Fruit fly (Drosophila melanogaster) whole organism, embryonic: ENCODE results near the gene CG13947.

Experiments used
- Awh ChIP-seq: fragments of 200-800 bp; sonication (Bioruptor generic); IDR thresholded peaks from 2 replicates; pipeline ENCODE4, ENCODE4 v1.3.6; 2022; ENCODE audit warnings: missing biosample characterization, missing genetic modification characterization
- C15 ChIP-seq: fragments of 200-800 bp; sonication (Bioruptor generic); IDR thresholded peaks from 3 replicates; pipeline ENCODE4 v1.3.6; 2022; ENCODE audit warnings: missing biosample characterization, missing genetic modification characterization
- CG13123 ChIP-seq: fragments of 200-800 bp; sonication (Bioruptor generic); optimal IDR thresholded peaks from 2 replicates; lab custom pipeline; 2016; ENCODE audit warnings: missing biosample characterization, missing genetic modification characterization
- CG15269 ChIP-seq: fragments of 200-800 bp; sonication (Bioruptor generic); optimal IDR thresholded peaks from 2 replicates; lab custom pipeline; 2018; ENCODE audit warnings: missing biosample characterization, mild to moderate bottlenecking, missing genetic modification characterization, moderate library complexity
- CG16813 ChIP-seq: fragments of 200-800 bp; sonication (Bioruptor generic); IDR thresholded peaks from 3 replicates; pipeline ENCODE4 v1.3.6; 2022; ENCODE audit warnings: missing biosample characterization, missing genetic modification characterization; ENCODE audit not compliant: partially characterized antibody
- CG17612 ChIP-seq: fragments of 200-800 bp; sonication (Bioruptor generic); IDR thresholded peaks from 2 replicates; pipeline ENCODE4 v1.3.6; 2022; ENCODE audit warnings: missing biosample characterization, missing genetic modification characterization
- CG18619 ChIP-seq: fragments of 200-800 bp; sonication (Bioruptor generic); optimal IDR thresholded peaks from 3 replicates; lab custom pipeline; 2017; ENCODE audit warnings: missing biosample characterization, mild to moderate bottlenecking, missing genetic modification characterization
- CG2120 ChIP-seq: fragments of 200-800 bp; sonication (Bioruptor generic); optimal IDR thresholded peaks from 3 replicates; lab custom pipeline; 2016; ENCODE audit warnings: missing biosample characterization, missing genetic modification characterization
- CG30020 ChIP-seq: fragments of 200-800 bp; optimal IDR thresholded peaks from 2 replicates; lab custom pipeline; 2019; ENCODE audit warnings: missing biosample characterization, mild to moderate bottlenecking, missing genetic modification characterization, moderate library complexity
- CG3838 ChIP-seq: fragments of 200-800 bp; sonication (Bioruptor generic); optimal IDR thresholded peaks from 3 replicates; lab custom pipeline; 2016; ENCODE audit warnings: missing biosample characterization, missing genetic modification characterization
- CG4730 ChIP-seq: fragments of 200-800 bp; sonication (Bioruptor generic); IDR thresholded peaks from 2 replicates; pipeline ENCODE4 v1.3.6; 2022; ENCODE audit warnings: missing biosample characterization, missing genetic modification characterization
- CG4820 ChIP-seq: fragments of 200-800 bp; sonication (Bioruptor generic); optimal IDR thresholded peaks from 3 replicates; lab custom pipeline; 2016; ENCODE audit warnings: missing biosample characterization, missing genetic modification characterization
- CG5245 ChIP-seq: fragments of 200-800 bp; sonication (Bioruptor generic); optimal IDR thresholded peaks from 3 replicates; lab custom pipeline; 2016; ENCODE audit warnings: missing biosample characterization, missing genetic modification characterization
- CG9932 ChIP-seq: fragments of 200-800 bp; sonication (Bioruptor generic); IDR thresholded peaks from 2 replicates; pipeline ENCODE4 v1.3.6; 2022; ENCODE audit warnings: missing biosample characterization, missing genetic modification characterization
- CHES-1-like ChIP-seq: fragments of 200-800 bp; sonication (Bioruptor generic); optimal IDR thresholded peaks from 2 replicates; lab custom pipeline; 2016; ENCODE audit warnings: missing biosample characterization, missing genetic modification characterization
- D19B ChIP-seq: fragments of 200-800 bp; sonication (Bioruptor generic); optimal IDR thresholded peaks from 2 replicates; lab custom pipeline; 2017; ENCODE audit warnings: missing biosample characterization, mild to moderate bottlenecking, missing genetic modification characterization
- Deaf1 ChIP-seq: fragments of 200-800 bp; optimal IDR thresholded peaks from 3 replicates; lab custom pipeline; 2019; ENCODE audit warnings: missing biosample characterization, mild to moderate bottlenecking, missing genetic modification characterization, moderate library complexity
- Dek ChIP-seq: fragments of 200-800 bp; sonication (Bioruptor generic); optimal IDR thresholded peaks from 3 replicates; lab custom pipeline; 2019; ENCODE audit warnings: missing biosample characterization, mild to moderate bottlenecking, missing genetic modification characterization, moderate library complexity
- ERR ChIP-seq: fragments of 200-800 bp; sonication (Bioruptor generic); optimal IDR thresholded peaks from 2 replicates; lab custom pipeline; 2016; ENCODE audit warnings: missing biosample characterization, missing genetic modification characterization
- Elba2 ChIP-seq: fragments of 200-800 bp; sonication (Bioruptor generic); optimal IDR thresholded peaks from 3 replicates; lab custom pipeline; 2016; ENCODE audit warnings: missing biosample characterization, missing genetic modification characterization
- H2.0 ChIP-seq: fragments of 200-800 bp; sonication (Bioruptor generic); IDR thresholded peaks from 2 replicates; pipeline ENCODE4 v1.3.6; 2022; ENCODE audit warnings: missing biosample characterization, missing genetic modification characterization
- HLH4C ChIP-seq: fragments of 200-800 bp; sonication (Bioruptor generic); IDR thresholded peaks from 3 replicates; pipeline ENCODE4 v1.3.6; 2022; ENCODE audit warnings: missing biosample characterization, missing genetic modification characterization; ENCODE audit not compliant: partially characterized antibody
- Hmx ChIP-seq: fragments of 200-800 bp; sonication (Bioruptor generic); optimal IDR thresholded peaks from 2 replicates; lab custom pipeline; 2016; ENCODE audit warnings: missing biosample characterization, missing genetic modification characterization
- Kr ChIP-seq: fragments of 200-800 bp; sonication (Bioruptor generic); optimal IDR thresholded peaks from 2 replicates; lab custom pipeline; 2017; ENCODE audit warnings: missing biosample characterization, mild to moderate bottlenecking, missing genetic modification characterization
- MBD-R2 ChIP-seq: fragments of 200-800 bp; sonication (Bioruptor generic); IDR thresholded peaks from 2 replicates; pipeline ENCODE4 v1.3.6; 2022; ENCODE audit warnings: missing biosample characterization, missing genetic modification characterization
- Med ChIP-seq: fragments of 200-800 bp; sonication (Bioruptor generic); peaks from one replicate; lab custom pipeline; 2016; ENCODE audit warnings: missing biosample characterization, missing genetic modification characterization, mild to moderate bottlenecking, inconsistent platforms, moderate library complexity
- NfI ChIP-seq: fragments of 200-800 bp; sonication (Bioruptor generic); optimal IDR thresholded peaks from 3 replicates; lab custom pipeline; 2018; ENCODE audit warnings: missing biosample characterization, mild to moderate bottlenecking, missing genetic modification characterization, moderate library complexity
- Pdp1 ChIP-seq, 2 experiments: fragments of 200-800 bp; sonication (Bioruptor generic); optimal IDR thresholded peaks; 3 replicates each; lab custom pipeline; 2016; ENCODE audit warnings: missing biosample characterization in 2 of 2, missing genetic modification characterization in 2 of 2, mild to moderate bottlenecking in 1 of 2, moderate library complexity in 1 of 2
- Sry-δ ChIP-seq: fragments of 200-800 bp; sonication (Bioruptor generic); optimal IDR thresholded peaks from 2 replicates; lab custom pipeline; 2016; ENCODE audit warnings: missing biosample characterization, missing genetic modification characterization
- Stat92E ChIP-seq, 3 experiments: fragments of >200 bp in 2 of 3; fragments of 200-800 bp in 1 of 3; sonication (Bioruptor generic) in 1 of 3; optimal IDR thresholded peaks; 2 replicates each; lab custom pipeline; 2017 to 2019; ENCODE audit warnings: missing biosample characterization in 3 of 3, missing genetic modification characterization in 3 of 3, mild to moderate bottlenecking in 1 of 3, moderate library complexity in 1 of 3
- ase ChIP-seq: fragments of 200-800 bp; sonication (Bioruptor generic); IDR thresholded peaks from 3 replicates; pipeline ENCODE4 v1.3.6; 2022; ENCODE audit warnings: missing biosample characterization, missing genetic modification characterization
- bigmax ChIP-seq: fragments of 200-800 bp; sonication (Bioruptor generic); optimal IDR thresholded peaks from 2 replicates; lab custom pipeline; 2018; ENCODE audit warnings: missing biosample characterization, mild to moderate bottlenecking, missing genetic modification characterization
- cas ChIP-seq: fragments of 200-800 bp; sonication (Bioruptor generic); IDR thresholded peaks from 2 replicates; pipeline ENCODE4 v1.3.6; 2022; ENCODE audit warnings: missing biosample characterization, missing genetic modification characterization
- cg ChIP-seq: fragments of 200-800 bp; sonication (Bioruptor generic); optimal IDR thresholded peaks from 3 replicates; lab custom pipeline; 2019; ENCODE audit warnings: missing biosample characterization, mild to moderate bottlenecking, missing genetic modification characterization, moderate library complexity
- crol ChIP-seq: fragments of 200-800 bp; sonication (Bioruptor generic); IDR thresholded peaks from 2 replicates; pipeline ENCODE4 v1.3.6; 2022; ENCODE audit warnings: missing biosample characterization, missing genetic modification characterization
- dan ChIP-seq: fragments of 200-800 bp; sonication (Bioruptor generic); IDR thresholded peaks from 2 replicates; pipeline ENCODE4 v1.3.6; 2022; ENCODE audit warnings: missing biosample characterization, missing genetic modification characterization
- dimm ChIP-seq: fragments of 200-800 bp; sonication (Bioruptor generic); IDR thresholded peaks from 2 replicates; pipeline ENCODE4 v1.3.6; 2022; ENCODE audit warnings: missing biosample characterization, missing genetic modification characterization
- dpn ChIP-seq, 2 experiments: fragments of 200-800 bp; sonication (Bioruptor generic); optimal IDR thresholded peaks; 3 replicates each; lab custom pipeline; 2016; ENCODE audit warnings: missing biosample characterization in 2 of 2, missing genetic modification characterization in 2 of 2
- hbn ChIP-seq: fragments of 200-800 bp; sonication (Bioruptor generic); IDR thresholded peaks from 2 replicates; pipeline ENCODE4 v1.3.6; 2022; ENCODE audit warnings: missing biosample characterization, missing genetic modification characterization; ENCODE audit not compliant: partially characterized antibody
- inv ChIP-seq: fragments of 200-800 bp; sonication (Bioruptor generic); IDR thresholded peaks from 2 replicates; pipeline ENCODE4 v1.3.6; 2022; ENCODE audit warnings: missing biosample characterization, missing genetic modification characterization; ENCODE audit not compliant: partially characterized antibody
- pan ChIP-seq, 4 experiments: fragments of >200 bp in 3 of 4; fragments of 200-800 bp in 1 of 4; sonication (Bioruptor generic) in 1 of 4; optimal IDR thresholded peaks in 3 of 4; IDR thresholded peaks in 1 of 4; 2 replicates each; pipeline versions ENCODE4 v1.3.6 to Lab custom; 2017 to 2022; ENCODE audit warnings: missing biosample characterization in 2 of 4, missing genetic modification characterization in 2 of 4, mixed read lengths in 1 of 4
- pros ChIP-seq: fragments of 200-800 bp; sonication (Bioruptor generic); optimal IDR thresholded peaks from 3 replicates; lab custom pipeline; 2019; ENCODE audit warnings: missing biosample characterization, mild to moderate bottlenecking, missing genetic modification characterization, moderate library complexity
- rib ChIP-seq: fragments of 200-800 bp; sonication (Bioruptor generic); IDR thresholded peaks from 2 replicates; pipeline ENCODE4 v1.3.6; 2022; ENCODE audit warnings: missing biosample characterization, missing genetic modification characterization
- schlank ChIP-seq: fragments of 200-800 bp; sonication (Bioruptor generic); optimal IDR thresholded peaks from 2 replicates; lab custom pipeline; 2018; ENCODE audit warnings: missing biosample characterization, mild to moderate bottlenecking, missing genetic modification characterization
- sens-2 ChIP-seq: fragments of 200-800 bp; sonication (Bioruptor generic); IDR thresholded peaks from 2 replicates; pipeline ENCODE4 v1.3.6; 2022; ENCODE audit warnings: missing biosample characterization, missing genetic modification characterization
- seq ChIP-seq: fragments of 200-800 bp; sonication (Bioruptor generic); IDR thresholded peaks from 2 replicates; pipeline ENCODE4 v1.3.6; 2022; ENCODE audit warnings: missing biosample characterization, missing genetic modification characterization
- tin ChIP-seq: fragments of 200-800 bp; sonication (Bioruptor generic); optimal IDR thresholded peaks from 3 replicates; lab custom pipeline; 2016; ENCODE audit warnings: missing biosample characterization, missing genetic modification characterization
- vvl ChIP-seq: fragments of 200-800 bp; sonication (Bioruptor generic); IDR thresholded peaks from 2 replicates; pipeline ENCODE4 v1.3.6; 2022; ENCODE audit warnings: missing biosample characterization, missing genetic modification characterization
- wdn ChIP-seq: fragments of 200-800 bp; sonication (Bioruptor generic); IDR thresholded peaks from 2 replicates; pipeline ENCODE4 v1.3.6; 2022; ENCODE audit warnings: missing biosample characterization, missing genetic modification characterization
- yki ChIP-seq: fragments of >200 bp; optimal IDR thresholded peaks from 3 replicates; lab custom pipeline; 2018
- z ChIP-seq: fragments of 200-800 bp; sonication (Bioruptor generic); IDR thresholded peaks from 3 replicates; pipeline ENCODE4 v1.3.6; 2022; ENCODE audit warnings: missing biosample characterization, missing genetic modification characterization
- zf30C ChIP-seq: fragments of 200-800 bp; sonication (Bioruptor generic); optimal IDR thresholded peaks from 3 replicates; lab custom pipeline; 2018; ENCODE audit warnings: missing biosample characterization, mild to moderate bottlenecking, missing genetic modification characterization

Gene CG13947

DNA sequence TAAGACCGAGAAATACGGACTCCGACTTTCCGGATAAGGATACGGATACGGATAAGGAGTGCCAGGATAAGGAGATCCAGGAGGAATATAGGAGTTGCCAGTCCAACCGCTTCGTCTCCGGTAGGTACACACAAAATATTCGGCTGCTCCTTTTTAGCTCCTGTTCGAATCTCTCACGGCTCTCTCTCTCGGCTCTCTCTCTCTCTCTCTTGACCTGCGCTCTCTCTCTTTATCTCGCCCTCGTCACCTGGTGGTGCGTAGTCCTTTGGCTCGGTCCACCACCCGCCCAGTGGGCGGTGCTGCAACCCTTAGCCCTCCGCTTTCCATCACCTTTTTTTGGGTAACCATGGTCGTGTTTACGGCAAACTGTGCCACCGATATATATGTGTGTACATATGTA, 47.4 kb downstream of the CG13947 start (continued):
- TF ChIP-seq D19B (GFP tag; lab: Kevin White, UChicago) (no peak), CG2120 (GFP tag; lab: Kevin White, UChicago) (no peak), bigmax (GFP tag; lab: Kevin White, UChicago) (no peak), CG16813 (no peak), dimm (GFP tag; lab: Robert Waterston, UW) (no peak), CG4820 (GFP tag; lab: Kevin White, UChicago) (no peak), yki (lab: Kevin White, UChicago) (peak; percentile 94), Deaf1 (tag; lab: Kevin White, UChicago) (peak; percentile 4), C15 (no peak), hbn (GFP tag; lab: Robert Waterston, UW) (no peak), Dek (tag; lab: Kevin White, UChicago) (no peak), CG5245 (no peak), zf30C (GFP tag; lab: Kevin White, UChicago) (peak; percentile 80), wdn (GFP tag; lab: Robert Waterston, UW) (no peak), inv (GFP tag; lab: Robert Waterston, UW) (no peak), NfI (GFP tag; lab: Kevin White, UChicago) (no peak), Stat92E (GFP tag; optimal IDR thresholded peaks at IDR 0.05; lab: Kevin White, UChicago) (no peak), Elba2 (no peak), CG13123 (GFP tag; lab: Kevin White, UChicago) (no peak), sens-2 (GFP tag; lab: Robert Waterston, UW) (no peak), cas (GFP tag; lab: Robert Waterston, UW) (no peak), CG3838 (no peak), CG9932 (GFP tag; lab: Robert Waterston, UW) (no peak), pros (GFP tag; lab: Kevin White, UChicago) (peak; percentile 78), CG4730 (GFP tag; lab: Robert Waterston, UW) (no peak), ase (GFP tag; lab: Robert Waterston, UW) (no peak), dan (no peak), Sry-δ (no peak), seq (GFP tag; lab: Robert Waterston, UW) (peak; percentile 71)

dm6 chr2L:827049-827448, 48.1 kb downstream of the CG13947 start:
- TF ChIP-seq CG15269 (tag; lab: Kevin White, UChicago) (no peak), CHES-1-like (no peak), vvl (GFP tag; lab: Robert Waterston, UW) (no peak), Pdp1 (GFP tag; optimal IDR thresholded peaks at IDR 0.05; lab: Kevin White, UChicago) (peak in 1 of 2 experiments; percentile 83), crol (GFP tag; lab: Robert Waterston, UW) (peak; percentile 45), H2.0 (GFP tag; lab: Robert Waterston, UW) (no peak), HLH4C (no peak), ERR (GFP tag; lab: Kevin White, UChicago) (no peak), pan (optimal IDR thresholded peaks at IDR 0.05; lab: Kevin White, UChicago) (no peak), pan (GFP tag; optimal IDR thresholded peaks at IDR 0.05 in 1 of 2, IDR thresholded peaks at IDR 0.05 in 1 of 2) (no peak), Kr (no peak), z (0 out of 3 replicates have a peak, but pooled peaks have one; percentile 58), rib (GFP tag; lab: Robert Waterston, UW) (0 out of 2 replicates have a peak, but pooled peaks have one; percentile 46), Awh (0 out of 2 replicates have a peak, but pooled peaks have one; percentile 38), Hmx (GFP tag; lab: Kevin White, UChicago) (no peak), dpn (GFP tag; optimal IDR thresholded peaks at IDR 0.05; lab: Kevin White, UChicago) (no peak), D19B (GFP tag; lab: Kevin White, UChicago) (no peak), Med (GFP tag; lab: Kevin White, UChicago) (no peak), CG30020 (no peak), CG18619 (no peak), cg (GFP tag; lab: Kevin White, UChicago) (peak; percentile 10), schlank (tag; lab: Kevin White, UChicago) (no peak), MBD-R2 (GFP tag; lab: Robert Waterston, UW) (no peak), CG17612 (no peak), tin (GFP tag; lab: Kevin White, UChicago) (no peak)
